Fruit fly (Drosophila melanogaster): Measurements from ENCODE around the gene Dref.

The Dref gene

DNA sequence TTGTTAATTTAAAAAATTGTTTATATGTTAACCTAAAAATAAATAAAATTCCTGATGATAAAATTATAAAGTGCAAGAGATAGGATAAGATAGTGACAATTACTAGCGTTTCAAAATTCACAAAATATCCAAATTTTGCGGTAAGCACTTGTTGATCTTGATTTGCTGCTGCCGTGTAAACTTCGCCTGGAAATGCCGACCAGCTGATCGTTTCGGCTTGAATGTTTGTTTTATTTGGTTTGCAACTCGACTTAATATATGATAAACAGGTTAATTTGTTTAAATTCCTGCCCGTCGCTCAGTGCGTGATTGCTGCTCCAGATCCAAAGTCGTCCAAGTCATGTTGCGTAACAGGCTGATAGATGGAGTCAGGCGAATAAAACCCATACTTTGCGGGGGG, 45.6 kb downstream of the Dref start, which contains the start of gene CG4592 (continued):
- TF ChIP-seq org-1 (GFP tag; optimal IDR thresholded peaks at IDR 0.05), result no peak
- no peak for TF ChIP-seq cad (GFP tag; optimal IDR thresholded peaks at IDR 0.05)
- peak; percentile 29 for TF ChIP-seq HLH54F (GFP tag; optimal IDR thresholded peaks at IDR 0.05)
- no peak for TF ChIP-seq al (GFP tag; IDR thresholded peaks at IDR 0.05)
- TF ChIP-seq Gsc (GFP tag; IDR thresholded peaks at IDR 0.05), result no peak
- no peak for TF ChIP-seq CG30431 (GFP tag; optimal IDR thresholded peaks at IDR 0.05)
- no peak for TF ChIP-seq CG8089 (GFP tag; optimal IDR thresholded peaks at IDR 0.05)
- TF ChIP-seq CG34376 (GFP tag; optimal IDR thresholded peaks at IDR 0.05), result peak; percentile 64
- TF ChIP-seq CG14441 (GFP tag; IDR thresholded peaks at IDR 0.05), result peak; percentile 53; the same call in 1 of the 2 replicates
- no peak for TF ChIP-seq sisA (GFP tag; IDR thresholded peaks at IDR 0.05)
- no peak for TF ChIP-seq CG18262 (tag; optimal IDR thresholded peaks at IDR 0.05)
- TF ChIP-seq unpg (GFP tag; optimal IDR thresholded peaks at IDR 0.05), result no peak
- TF ChIP-seq Atf6 (GFP tag; IDR thresholded peaks at IDR 0.05), result peak; percentile 72
- TF ChIP-seq cato (GFP tag; optimal IDR thresholded peaks at IDR 0.05; ENCODE audit: borderline replicate concordance), result peak; percentile 24
- no peak for TF ChIP-seq CG4854 (GFP tag; optimal IDR thresholded peaks at IDR 0.05)
- peak; percentile 18 for TF ChIP-seq Dp (GFP tag; optimal IDR thresholded peaks at IDR 0.05)
- peak; percentile 25 for TF ChIP-seq Hmx (GFP tag; optimal IDR thresholded peaks at IDR 0.05)
- peak; percentile 26 for TF ChIP-seq CG18011 (GFP tag; optimal IDR thresholded peaks at IDR 0.05)
- TF ChIP-seq CG32767 (GFP tag; IDR thresholded peaks at IDR 0.05), result peak; percentile 56; the same call in 1 of the 2 replicates
- no peak for TF ChIP-seq slp2 (GFP tag; optimal IDR thresholded peaks at IDR 0.05)
- TF ChIP-seq CG3281 (GFP tag; optimal IDR thresholded peaks at IDR 0.05), result no peak
- TF ChIP-seq scrt (GFP tag; optimal IDR thresholded peaks at IDR 0.05), result no peak
- no peak for TF ChIP-seq Doc3 (GFP tag; IDR thresholded peaks at IDR 0.05; ENCODE audit: partially characterized antibody)
- TF ChIP-seq CG6854 (GFP tag; optimal IDR thresholded peaks at IDR 0.05), result peak; percentile 46
- TF ChIP-seq CG11696 (GFP tag; IDR thresholded peaks at IDR 0.05), result peak; percentile 49; the same call in 1 of the 2 replicates
- TF ChIP-seq YL-1 (GFP tag; optimal IDR thresholded peaks at IDR 0.05), result peak; percentile 19
- TF ChIP-seq CG42726 (GFP tag; IDR thresholded peaks at IDR 0.05; ENCODE audit: partially characterized antibody), result no peak
- no peak for TF ChIP-seq NK7.1 (GFP tag; optimal IDR thresholded peaks at IDR 0.05)
- no peak for TF ChIP-seq CG9215 (GFP tag; IDR thresholded peaks at IDR 0.05)
- no peak for TF ChIP-seq fd64A (GFP tag; optimal IDR thresholded peaks at IDR 0.05)
- TF ChIP-seq CG4360 (GFP tag; IDR thresholded peaks at IDR 0.05), result no peak
- TF ChIP-seq CG1233 (GFP tag; optimal IDR thresholded peaks at IDR 0.05), result peak; percentile 58
- TF ChIP-seq Ets65A (GFP tag), result peak; percentile 90
- no peak for TF ChIP-seq jigr1 (GFP tag; IDR thresholded peaks at IDR 0.05)
- TF ChIP-seq zfh2 (GFP tag; optimal IDR thresholded peaks at IDR 0.05), result peak; percentile 30
- TF ChIP-seq hth (optimal IDR thresholded peaks at IDR 0.05), result no peak
- TF ChIP-seq p53 (GFP tag; optimal IDR thresholded peaks at IDR 0.05), result no peak
- TF ChIP-seq CG10274 (GFP tag; optimal IDR thresholded peaks at IDR 0.05), result no peak
- TF ChIP-seq HLH3B (GFP tag; IDR thresholded peaks at IDR 0.05), result peak; percentile 62; the same call in 1 of the 2 replicates
- TF ChIP-seq CG32532 (GFP tag; IDR thresholded peaks at IDR 0.05), result peak; percentile 66
- peak; percentile 41 for TF ChIP-seq CG9437 (GFP tag; optimal IDR thresholded peaks at IDR 0.05)
- peak; percentile 2 for TF ChIP-seq pfk (GFP tag; optimal IDR thresholded peaks at IDR 0.05)
- peak; percentile 35 for TF ChIP-seq pzg (GFP tag; optimal IDR thresholded peaks at IDR 0.05)
- no peak for TF ChIP-seq CG16813 (GFP tag; IDR thresholded peaks at IDR 0.05; ENCODE audit: partially characterized antibody)
- peak; percentile 37 for TF ChIP-seq Camta (GFP tag; optimal IDR thresholded peaks at IDR 0.05)
- TF ChIP-seq wdn (GFP tag; IDR thresholded peaks at IDR 0.05), result 0 out of 2 replicates have a peak, but pooled peaks have one; percentile 22
- TF ChIP-seq CG7987 (GFP tag; optimal IDR thresholded peaks at IDR 0.05), result peak; percentile 78
- no peak for TF ChIP-seq esg (GFP tag; conservative IDR thresholded peaks at IDR 0.05)
- peak; percentile 53 for TF ChIP-seq Asciz (GFP tag; optimal IDR thresholded peaks at IDR 0.05)
- TF ChIP-seq CG8944 (GFP tag; optimal IDR thresholded peaks at IDR 0.05), result no peak
- TF ChIP-seq CG6765 (GFP tag; optimal IDR thresholded peaks at IDR 0.05), result no peak
- no peak for TF ChIP-seq ac (GFP tag; optimal IDR thresholded peaks at IDR 0.05)

All from whole organism, embryonic.